Fruit fly (Drosophila melanogaster) whole organism, pupa: ENCODE measurements around the gene Pkcdelta.

Source experiments
- CG10348 ChIP-seq: fragments of 200-800 bp; sonication (Bioruptor generic); IDR thresholded peaks from 2 replicates; pipeline ENCODE4 v1.3.6; 2022; ENCODE audit warnings: missing biosample characterization, missing genetic modification characterization
- CG12605 ChIP-seq: fragments of 200-800 bp; sonication (Bioruptor generic); IDR thresholded peaks from 2 replicates; pipeline ENCODE4 v1.3.6; 2022; ENCODE audit warnings: missing biosample characterization, missing genetic modification characterization
- CG8301 ChIP-seq: fragments of 200-800 bp; sonication (Bioruptor generic); optimal IDR thresholded peaks from 2 replicates; lab custom pipeline; 2018; ENCODE audit warnings: missing biosample characterization, mild to moderate bottlenecking, missing genetic modification characterization
- D1 ChIP-seq: fragments of 200-800 bp; sonication (Bioruptor generic); optimal IDR thresholded peaks from 2 replicates; lab custom pipeline; 2018; ENCODE audit warnings: missing biosample characterization, mild to moderate bottlenecking, missing genetic modification characterization, moderate library complexity
- fd96Ca ChIP-seq: fragments of 200-800 bp; sonication (Bioruptor generic); IDR thresholded peaks from 3 replicates; pipeline ENCODE4 v1.3.6; 2022; ENCODE audit warnings: missing biosample characterization, missing genetic modification characterization
- gl ChIP-seq: fragments of 200-800 bp; sonication (Bioruptor generic); optimal IDR thresholded peaks from 2 replicates; lab custom pipeline; 2018; ENCODE audit warnings: missing biosample characterization, mild to moderate bottlenecking, missing genetic modification characterization

- TF ChIP-seq CG10348 (GFP tag; lab: Robert Waterston, UW): no peak
- TF ChIP-seq CG12605: no peak
- no peak for TF ChIP-seq gl (tag; lab: Kevin White, UChicago)
- TF ChIP-seq CG8301: no peak
- TF ChIP-seq fd96Ca: no peak
- TF ChIP-seq D1: no peak
These were observed 2.6 kb downstream of the Pkcdelta start for dm6 chrX:12434604-12435003.
